Worm (Caenorhabditis elegans): ENCODE measurements around the gene stdh-1.

ce11 chrV:13946385-13947019 lies 40.2 kb downstream of the stdh-1 start, which contains the start of the genes srx-10 and clec-226:
- TF ChIP-seq skn-1 (tag; optimal IDR thresholded peaks at IDR 0.05) = no peak
- no peak for TF ChIP-seq ztf-4 (tag; optimal IDR thresholded peaks at IDR 0.05)
- no peak for TF ChIP-seq pqm-1 (tag; optimal IDR thresholded peaks at IDR 0.05)
- TF ChIP-seq nhr-84 (tag; optimal IDR thresholded peaks at IDR 0.05) = no peak
- no peak for TF ChIP-seq blmp-1 (tag; optimal IDR thresholded peaks at IDR 0.05)
- no peak for TF ChIP-seq egl-27 (tag; optimal IDR thresholded peaks at IDR 0.05)

Measured in whole organism, L1 larva.